Worm (Caenorhabditis elegans) whole organism, L4 larva: ENCODE data around the gene F56H11.2.
A peak's percentile ranks its signal among the peaks of the same experiment; 100 is the strongest.

Experiments
- F10B5.3 ChIP-seq: sonication (generic microtip); optimal IDR thresholded peaks from 2 replicates; lab custom pipeline; 2016; ENCODE audit warnings: mild to moderate bottlenecking, missing genetic modification characterization, missing compliant biosample characterization
- egl-27 ChIP-seq: sonication (generic microtip); optimal IDR thresholded peaks from 3 replicates; lab custom pipeline; 2017; ENCODE audit warnings: missing biosample characterization, missing genetic modification reagents, missing genetic modification characterization
- fkh-10 ChIP-seq: fragments of 150-350 bp; optimal IDR thresholded peaks from 2 replicates; lab custom pipeline; 2014; ENCODE audit warnings: missing biosample characterization, missing genetic modification reagents, missing genetic modification characterization
- hlh-30 ChIP-seq: sonication (generic microtip); optimal IDR thresholded peaks from 2 replicates; lab custom pipeline; 2017; ENCODE audit warnings: antibody characterized with exemption, mild to moderate bottlenecking, missing genetic modification characterization, missing compliant biosample characterization; ENCODE audit not compliant: insufficient read depth
- lin-39 ChIP-seq: fragments of 150-350 bp; optimal IDR thresholded peaks from 2 replicates; lab custom pipeline; 2014; ENCODE audit warnings: missing biosample characterization, missing genetic modification reagents, missing genetic modification characterization
- nhr-102 ChIP-seq: sonication (generic microtip); optimal IDR thresholded peaks from 2 replicates; lab custom pipeline; 2016; ENCODE audit warnings: mild to moderate bottlenecking, missing genetic modification characterization, moderate library complexity, missing compliant biosample characterization
- rbr-2 ChIP-seq: sonication (generic microtip); optimal IDR thresholded peaks from 2 replicates; lab custom pipeline; 2016; ENCODE audit warnings: missing genotype, missing genetic modification characterization, missing compliant biosample characterization
- sdz-12 ChIP-seq: fragments of 200-800 bp; sonication (Bioruptor generic); optimal IDR thresholded peaks from 2 replicates; lab custom pipeline; 2018; ENCODE audit warnings: mild to moderate bottlenecking, missing genetic modification characterization, missing compliant biosample characterization
- unc-130 ChIP-seq: sonication (generic microtip); optimal IDR thresholded peaks from 2 replicates; lab custom pipeline; 2016; ENCODE audit warnings: missing genetic modification reagents, missing genetic modification characterization, missing compliant biosample characterization
- unc-39 ChIP-seq: sonication (generic microtip); optimal IDR thresholded peaks from 2 replicates; lab custom pipeline; 2017; ENCODE audit warnings: missing biosample characterization, missing genetic modification characterization
- unc-62 ChIP-seq, 3 experiments: fragments of 150-350 bp in 1 of 3; sonication (generic microtip); optimal IDR thresholded peaks in 2 of 3; peaks in 1 of 3; 1 replicate in 1 of 3; 2 replicates in 2 of 3; lab custom pipeline; 2014 to 2017; ENCODE audit warnings: missing biosample characterization in 3 of 3, missing genetic modification characterization in 3 of 3, missing genetic modification reagents in 3 of 3, missing genotype in 1 of 3

- TF ChIP-seq F10B5.3 (tag; lab: Kevin White, UChicago): no peak
- no peak for TF ChIP-seq unc-130
- no peak for TF ChIP-seq fkh-10 (GFP tag; lab: Kevin White, UChicago)
- TF ChIP-seq rbr-2: no peak
- TF ChIP-seq unc-62 (GFP tag; optimal IDR thresholded peaks at IDR 0.05 in 1 of 2; lab: Kevin White, UChicago): peak in 1 of 2 experiments; percentile 39
- TF ChIP-seq unc-62 (tag; optimal IDR thresholded peaks at IDR 0.05; lab: Kevin White, UChicago): no peak
- TF ChIP-seq hlh-30 (tag; lab: Kevin White, UChicago): no peak
- no peak for TF ChIP-seq unc-39
- no peak for TF ChIP-seq sdz-12 (GFP tag; lab: Kevin White, UChicago)
- TF ChIP-seq egl-27: no peak
- TF ChIP-seq lin-39: no peak
- TF ChIP-seq nhr-102 (tag; lab: Kevin White, UChicago): no peak
Observed at ce11 chrIV:9530768-9531167, 2.2 kb downstream of the F56H11.2 start.
